Fruit fly (Drosophila melanogaster) S2 (cell line): ENCODE data around the gene disco-r.
A peak's percentile ranks its signal among the peaks of the same experiment; 100 is the strongest.

Source experiments
- CG8478 ChIP-seq: fragments of >200 bp; optimal IDR thresholded peaks from 2 replicates; lab custom pipeline; 2018
- CTCF ChIP-seq, 2 experiments: fragments of >200 bp; optimal IDR thresholded peaks; 2 replicates each; lab custom pipeline; 2018

disco-r gene

dm6 chrX:16148974-16149373 lies at the start of gene disco-r:
disco-r (minus strand) TSS chrX:16148977.
- TF ChIP-seq CTCF (optimal IDR thresholded peaks at IDR 0.05; lab: Kevin White, UChicago) (peak; percentile 19 to 45), CG8478 (lab: Kevin White, UChicago) (no peak)

dm6 chrX:16193814-16194213 lies 45.0 kb upstream of the disco-r start:
- TF ChIP-seq CG8478 (lab: Kevin White, UChicago) (no peak), CTCF (optimal IDR thresholded peaks at IDR 0.05; lab: Kevin White, UChicago) (no peak)

DNA sequence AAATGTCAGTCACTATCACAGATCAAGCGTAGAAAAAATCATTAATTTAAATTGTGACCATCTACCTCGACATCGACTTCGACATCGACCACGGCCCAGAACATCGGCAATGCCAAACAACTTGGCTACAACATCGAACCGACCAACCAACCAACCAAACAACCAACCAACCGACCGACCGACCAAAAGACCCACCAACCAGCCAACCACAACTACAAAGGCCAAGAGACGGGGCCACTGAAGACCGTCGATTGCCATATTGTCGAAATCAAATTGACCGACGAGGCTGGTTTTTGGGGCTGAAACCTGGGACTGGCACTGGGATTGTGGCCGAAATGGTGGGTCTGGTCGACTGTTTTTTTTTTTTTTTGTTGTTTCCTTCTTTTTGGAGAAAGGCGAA lies 26.3 kb upstream of the disco-r start:
- no peak for TF ChIP-seq CTCF (optimal IDR thresholded peaks at IDR 0.05; lab: Kevin White, UChicago)
- TF ChIP-seq CG8478 (lab: Kevin White, UChicago) = no peak

DNA sequence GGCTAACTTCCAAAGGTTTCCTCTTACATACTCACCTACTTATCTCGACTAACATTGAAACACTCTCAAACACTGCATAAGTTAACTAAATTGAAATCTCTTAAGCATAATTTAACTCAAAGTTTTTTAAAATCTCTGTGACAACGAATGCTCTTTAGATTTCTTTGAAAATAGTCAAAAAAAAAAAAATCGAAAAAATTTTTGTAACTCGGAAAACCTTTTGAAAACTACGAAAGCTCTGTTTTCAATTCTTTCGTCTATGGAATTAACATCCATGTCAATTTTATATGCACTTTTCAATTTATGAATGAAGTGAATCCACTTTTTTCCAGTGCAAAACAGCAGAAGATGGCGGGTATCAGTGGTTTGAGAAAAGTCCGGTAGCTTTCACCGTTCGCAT lies 22.6 kb upstream of the disco-r start:
- TF ChIP-seq CTCF (optimal IDR thresholded peaks at IDR 0.05; lab: Kevin White, UChicago) = no peak
- no peak for TF ChIP-seq CG8478 (lab: Kevin White, UChicago)

DNA sequence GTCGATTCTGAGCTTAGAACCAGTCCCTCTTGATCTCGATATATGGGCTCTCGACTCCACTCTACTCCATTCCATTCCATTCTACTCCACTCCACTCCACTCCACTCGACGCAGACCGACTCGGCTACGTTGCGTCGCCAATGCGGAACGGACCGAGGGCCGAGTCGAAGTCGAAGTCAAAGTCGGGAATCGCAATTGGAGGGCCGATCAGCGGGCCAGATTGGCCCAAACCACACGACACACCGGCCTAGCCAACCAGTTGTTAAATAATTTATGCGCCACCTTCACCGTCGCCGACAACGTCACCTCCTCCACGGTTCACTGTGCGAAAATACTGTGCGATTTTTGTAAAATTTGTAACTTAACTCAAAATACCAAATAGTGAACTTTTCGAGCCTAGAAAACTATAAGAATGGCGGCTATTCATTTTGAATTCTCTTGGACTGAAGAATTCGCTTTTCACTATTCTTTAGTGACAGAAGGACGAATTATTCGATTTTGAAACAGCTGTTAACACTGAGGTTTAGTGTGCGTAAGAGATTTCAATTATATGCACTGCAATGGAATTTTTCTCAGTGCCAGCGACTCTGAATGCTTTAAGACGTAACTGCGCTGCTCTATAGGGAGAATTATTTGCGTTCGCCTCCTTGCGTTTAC lies 9.6 kb upstream of the disco-r start:
- no peak for TF ChIP-seq CG8478 (lab: Kevin White, UChicago)
- no peak for TF ChIP-seq CTCF (optimal IDR thresholded peaks at IDR 0.05; lab: Kevin White, UChicago)

dm6 chrX:16157445-16157844 lies 8.7 kb upstream of the disco-r start:
- TF ChIP-seq CG8478 (lab: Kevin White, UChicago) (no peak), CTCF (optimal IDR thresholded peaks at IDR 0.05; lab: Kevin White, UChicago) (no peak)

- TF ChIP-seq CG8478 (lab: Kevin White, UChicago) = no peak
- peak in 1 of 2 experiments; percentile 49 for TF ChIP-seq CTCF (optimal IDR thresholded peaks at IDR 0.05; lab: Kevin White, UChicago)
Observed at dm6 chrX:16150560-16150959, 1.8 kb upstream of the disco-r start.

DNA sequence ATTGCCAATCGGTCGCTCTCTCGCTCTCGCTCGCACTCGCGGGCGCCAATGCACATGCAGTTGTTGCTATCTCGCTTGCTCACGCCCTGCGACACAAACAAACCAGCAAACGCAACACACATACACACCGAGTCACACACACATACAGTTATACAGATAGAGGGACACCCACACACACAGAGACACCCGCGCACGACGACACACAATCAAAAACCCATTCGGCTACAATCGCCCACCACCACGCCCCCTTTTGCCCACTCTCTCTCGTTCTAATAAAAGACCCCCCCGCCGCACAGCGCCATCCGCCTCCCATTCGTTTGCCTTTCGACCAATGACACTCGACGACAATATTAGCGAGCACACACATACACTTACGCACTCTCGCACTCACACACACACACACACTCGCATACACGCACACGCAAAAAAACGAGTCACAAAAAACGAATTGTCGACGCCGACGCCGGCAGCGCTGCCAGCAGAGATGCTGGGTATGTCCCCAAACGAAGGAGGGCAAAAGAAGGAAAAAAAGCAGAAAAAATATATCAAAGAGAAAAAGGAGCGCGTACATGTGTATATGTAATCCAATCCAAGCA lies 1.0 kb downstream of the disco-r start:
- TF ChIP-seq CTCF (optimal IDR thresholded peaks at IDR 0.05; lab: Kevin White, UChicago) (peak in 1 of 2 experiments; percentile 48), CG8478 (lab: Kevin White, UChicago) (no peak)

DNA sequence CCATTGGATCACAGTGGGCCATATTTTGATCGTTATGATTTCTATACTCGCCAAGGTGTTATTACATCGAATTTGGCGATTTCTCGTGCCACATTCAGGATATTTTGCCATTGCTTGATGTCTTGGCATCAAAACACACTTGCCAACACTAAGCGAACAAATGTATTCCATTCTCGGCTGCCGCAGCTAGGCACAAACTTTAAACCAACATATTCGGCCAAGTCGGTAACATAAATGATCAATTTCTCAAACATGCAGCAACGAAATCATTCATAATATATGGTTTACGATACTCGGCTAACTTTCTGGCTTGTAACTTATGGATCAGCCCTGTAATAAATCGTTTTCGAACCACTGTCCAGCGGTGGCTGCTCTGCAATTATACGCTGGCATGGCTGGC lies 5.8 kb downstream of the disco-r start:
- TF ChIP-seq CTCF (optimal IDR thresholded peaks at IDR 0.05; lab: Kevin White, UChicago) = no peak
- TF ChIP-seq CG8478 (lab: Kevin White, UChicago) = no peak

DNA sequence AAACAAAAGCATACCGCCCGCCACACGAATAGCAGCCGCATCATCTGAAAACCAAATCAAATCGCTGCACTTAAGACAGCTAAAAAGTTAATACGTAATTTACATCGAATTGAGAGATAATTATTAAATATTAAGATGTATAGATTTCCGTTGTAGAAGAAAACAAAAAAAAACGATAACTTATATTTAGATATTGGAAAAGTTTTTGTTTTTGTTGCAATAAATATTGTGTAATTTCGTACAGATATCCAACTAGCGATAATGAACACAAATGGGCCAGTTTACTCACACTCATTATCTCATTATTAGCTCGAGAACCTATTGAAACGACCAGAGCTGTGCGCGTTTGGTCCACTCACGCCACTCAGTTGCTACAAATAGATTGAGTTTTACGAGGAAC lies 8.2 kb downstream of the disco-r start:
- TF ChIP-seq CTCF (optimal IDR thresholded peaks at IDR 0.05; lab: Kevin White, UChicago) (no peak), CG8478 (lab: Kevin White, UChicago) (no peak)

DNA sequence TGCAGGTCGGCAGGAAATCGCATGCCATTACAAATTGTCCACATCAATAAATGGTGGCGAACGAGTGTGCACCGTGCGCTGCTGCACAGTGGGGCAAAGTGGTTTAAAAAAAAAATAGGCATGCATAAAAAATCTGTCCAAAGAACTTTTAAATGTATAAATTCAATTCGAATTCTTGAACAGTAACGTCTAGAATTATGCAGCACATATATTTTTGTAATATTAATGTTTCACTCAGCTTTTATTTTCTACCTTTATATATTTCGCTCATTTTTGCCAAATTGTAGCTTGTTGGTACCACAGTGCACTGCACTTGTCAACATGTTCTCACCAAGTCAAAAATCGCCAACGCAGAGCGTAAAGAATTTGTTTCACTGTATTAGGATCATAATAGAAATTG lies 9.7 kb downstream of the disco-r start:
- no peak for TF ChIP-seq CG8478 (lab: Kevin White, UChicago)
- TF ChIP-seq CTCF (optimal IDR thresholded peaks at IDR 0.05; lab: Kevin White, UChicago) = no peak

DNA sequence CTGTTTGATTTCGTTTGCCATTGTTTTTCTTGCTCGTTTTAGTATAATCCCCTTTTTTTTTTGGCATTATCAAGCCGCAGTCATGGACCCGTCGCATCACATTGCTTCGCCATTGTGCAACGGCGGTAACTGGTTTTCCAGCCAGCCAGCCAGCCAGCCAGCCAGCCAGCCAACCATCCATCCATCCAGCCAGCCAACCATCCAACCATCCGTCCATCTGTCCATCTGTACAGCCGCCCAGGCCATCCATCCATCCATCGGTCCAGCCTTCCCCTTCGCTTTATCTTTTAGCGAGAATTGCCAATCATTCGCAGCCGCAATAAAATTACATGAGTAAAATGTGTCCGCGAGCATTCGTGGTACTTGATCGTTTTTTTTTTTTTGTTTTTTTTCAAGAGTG lies 12.9 kb downstream of the disco-r start:
- no peak for TF ChIP-seq CTCF (optimal IDR thresholded peaks at IDR 0.05; lab: Kevin White, UChicago)
- no peak for TF ChIP-seq CG8478 (lab: Kevin White, UChicago)

- TF ChIP-seq CTCF (optimal IDR thresholded peaks at IDR 0.05; lab: Kevin White, UChicago) (no peak), CG8478 (lab: Kevin White, UChicago) (no peak)
Observed at dm6 chrX:16135391-16135790, 13.4 kb downstream of the disco-r start.

DNA sequence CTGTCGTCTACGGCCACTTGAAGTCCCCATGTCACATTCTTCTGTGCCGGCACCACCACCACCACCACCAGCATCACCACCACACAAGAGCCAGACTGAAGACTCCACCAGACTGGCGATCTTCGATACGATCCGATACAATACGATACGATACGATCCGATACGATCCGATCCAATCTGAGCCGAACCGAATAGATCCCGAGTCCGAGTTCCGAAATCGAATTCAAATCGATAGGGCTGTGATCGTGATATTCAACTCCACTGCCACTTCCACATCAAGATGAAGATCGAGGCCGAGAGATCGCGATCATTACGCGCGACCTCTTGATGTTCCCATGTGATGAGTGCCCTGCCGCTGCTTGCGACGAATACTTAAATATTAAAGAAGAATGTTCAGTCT lies 24.5 kb downstream of the disco-r start:
- no peak for TF ChIP-seq CG8478 (lab: Kevin White, UChicago)
- TF ChIP-seq CTCF (optimal IDR thresholded peaks at IDR 0.05; lab: Kevin White, UChicago) = no peak

- no peak for TF ChIP-seq CG8478 (lab: Kevin White, UChicago)
Observed at dm6 chrX:16111655-16112054, 37.1 kb downstream of the disco-r start.

DNA sequence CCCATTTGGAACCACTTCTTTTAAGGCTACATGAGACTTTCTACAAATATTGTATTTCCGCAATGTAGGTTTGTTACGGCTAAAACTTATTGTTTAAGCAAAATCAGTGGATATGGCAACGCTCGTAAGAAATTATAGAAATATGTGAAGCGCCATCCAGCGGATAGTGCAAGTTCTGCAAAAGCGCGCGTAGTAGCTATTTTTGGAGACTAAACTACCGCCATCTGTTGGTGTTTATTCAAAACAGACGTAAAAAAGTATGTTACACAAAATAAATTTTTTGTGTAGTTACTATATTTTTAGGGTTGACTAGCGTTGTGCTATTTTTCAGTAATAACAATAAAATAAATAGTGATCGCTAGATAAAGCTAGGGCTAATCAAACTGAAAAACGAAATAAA lies 43.1 kb downstream of the disco-r start:
- TF ChIP-seq CTCF (optimal IDR thresholded peaks at IDR 0.05; lab: Kevin White, UChicago) (peak; percentile 91 to 96), CG8478 (lab: Kevin White, UChicago) (no peak)
